Fruit fly (Drosophila melanogaster): ENCODE results near the gene CG7872.
A peak's percentile ranks its signal among the peaks of the same experiment; 100 is the strongest.

- TF ChIP-seq NC2β (GFP tag; optimal IDR thresholded peaks at IDR 0.05) (no peak), CG18011 (GFP tag; optimal IDR thresholded peaks at IDR 0.05) (no peak), bsh (GFP tag; optimal IDR thresholded peaks at IDR 0.05) (peak in 1 of 2 experiments; percentile 19), sens-2 (GFP tag; IDR thresholded peaks at IDR 0.05) (no peak)
Measured at dm6 chrX:15530369-15530768, 47.6 kb upstream of the CG7872 start.

Data from whole organism, embryonic.